Worm (Caenorhabditis elegans) whole organism, late embryonic: Measurements from ENCODE around the gene Y39A3CL.4.

Experiments
- F13H6.1 ChIP-seq: sonication (generic microtip); optimal IDR thresholded peaks from 2 replicates; lab custom pipeline; 2016; ENCODE audit warnings: missing genetic modification characterization, missing compliant biosample characterization
- ahr-1 ChIP-seq: sonication (generic microtip); optimal IDR thresholded peaks from 2 replicates; lab custom pipeline; 2016; ENCODE audit warnings: missing genetic modification characterization, missing compliant biosample characterization
- ama-1 ChIP-seq: fragments of 150-350 bp; optimal IDR thresholded peaks from 2 replicates; lab custom pipeline; 2014
- ceh-48 ChIP-seq: sonication (generic microtip); optimal IDR thresholded peaks from 2 replicates; lab custom pipeline; 2016; ENCODE audit warnings: missing genetic modification characterization, inconsistent platforms, missing compliant biosample characterization
- fkh-10 ChIP-seq: fragments of 150-350 bp; optimal IDR thresholded peaks from 2 replicates; lab custom pipeline; 2014; ENCODE audit warnings: missing biosample characterization, missing genetic modification reagents, missing genetic modification characterization
- fkh-6 ChIP-seq: sonication (generic microtip); optimal IDR thresholded peaks from 2 replicates; lab custom pipeline; 2016; ENCODE audit warnings: missing genetic modification characterization, missing compliant biosample characterization
- nhr-11 ChIP-seq: fragments of 150-350 bp; optimal IDR thresholded peaks from 2 replicates; lab custom pipeline; 2014; ENCODE audit warnings: missing biosample characterization, missing genetic modification characterization
- nhr-232 ChIP-seq: sonication (generic microtip); optimal IDR thresholded peaks from 2 replicates; lab custom pipeline; 2016; ENCODE audit warnings: missing genetic modification characterization, missing compliant biosample characterization
- pha-2 ChIP-seq: sonication (generic microtip); optimal IDR thresholded peaks from 2 replicates; lab custom pipeline; 2017; ENCODE audit warnings: mild to moderate bottlenecking, missing genetic modification characterization, missing compliant biosample characterization
- tbx-7 ChIP-seq: sonication (generic microtip); optimal IDR thresholded peaks from 2 replicates; lab custom pipeline; 2016; ENCODE audit warnings: missing genotype, missing genetic modification characterization, missing compliant biosample characterization
- ttx-3 ChIP-seq: sonication (generic microtip); optimal IDR thresholded peaks from 2 replicates; lab custom pipeline; 2016; ENCODE audit warnings: missing genetic modification reagents, missing genetic modification characterization, missing compliant biosample characterization
- zip-5 ChIP-seq: sonication (generic microtip); optimal IDR thresholded peaks from 2 replicates; lab custom pipeline; 2016; ENCODE audit warnings: missing genetic modification characterization, missing compliant biosample characterization

- no peak for TF ChIP-seq nhr-11 (tag; lab: Kevin White, UChicago)
- no peak for TF ChIP-seq ceh-48 (tag; lab: Kevin White, UChicago)
- no peak for TF ChIP-seq zip-5 (tag; lab: Kevin White, UChicago)
- TF ChIP-seq nhr-232 (tag; lab: Kevin White, UChicago), result no peak
- TF ChIP-seq ttx-3 (tag; lab: Kevin White, UChicago), result no peak
- TF ChIP-seq ama-1 (lab: Kevin White, UChicago), result no peak
- TF ChIP-seq ahr-1, result no peak
- TF ChIP-seq fkh-10 (GFP tag; lab: Kevin White, UChicago), result no peak
- TF ChIP-seq F13H6.1 (tag; lab: Kevin White, UChicago), result no peak
- no peak for TF ChIP-seq pha-2 (tag; lab: Kevin White, UChicago)
- TF ChIP-seq tbx-7 (tag; lab: Kevin White, UChicago), result no peak
- TF ChIP-seq fkh-6 (tag; lab: Kevin White, UChicago), result no peak
These were observed 10.2 kb upstream of the Y39A3CL.4 start, which contains the start of gene rimb-1 for ce11 chrIII:1788033-1788432.
